ENCODE assay signal across 2 fruit fly cellular contexts in the genomic region with DNA sequence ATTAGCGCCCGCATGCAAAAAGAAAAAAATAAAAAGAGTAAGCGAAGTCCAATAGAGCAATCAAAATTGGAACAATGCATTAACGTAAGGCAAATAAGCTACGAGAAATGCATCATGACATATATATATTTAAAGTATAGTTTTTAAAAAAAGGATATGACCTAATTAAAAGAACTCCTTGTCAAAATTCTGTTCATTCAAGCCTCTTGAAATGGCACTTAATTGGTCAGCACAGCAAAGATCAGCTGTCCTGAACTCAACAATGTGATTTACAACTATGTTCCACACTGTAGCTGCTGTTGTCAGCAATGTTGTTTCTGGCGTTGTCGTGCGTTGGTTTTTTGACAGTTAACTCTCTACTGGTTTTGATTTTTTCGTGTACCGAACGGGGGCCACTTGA.
A peak's percentile ranks its signal among the peaks of the same experiment; 100 is the strongest.
TF ChIP-seq lines count a peak whose summit lies in the region.

No protein-coding gene starts in this region.

- TF ChIP-seq CTCF in whole organism, embryonic (GFP tag; optimal IDR thresholded peaks at IDR 0.05; lab: Kevin White, UChicago): no peak

TF ChIP-seq in whole organism, embryonic, 481 proteins besides CTCF, POLR2A, EP300 and RAD21:
- TF ChIP-seq Sox102F (GFP tag; optimal IDR thresholded peaks at IDR 0.05; lab: Kevin White, UChicago): peak; percentile 8
- no peak for TF ChIP-seq PHDP (tag; optimal IDR thresholded peaks at IDR 0.05; lab: Kevin White, UChicago)
- no peak for TF ChIP-seq CG15479 (GFP tag; optimal IDR thresholded peaks at IDR 0.05; lab: Kevin White, UChicago)
- 0 out of 3 replicates have a peak, but pooled peaks have one; percentile 15 for TF ChIP-seq row (GFP tag; IDR thresholded peaks at IDR 0.05; lab: Robert Waterston, UW)
- peak in 1 of 2 experiments; percentile 45 for TF ChIP-seq Hr51 (GFP tag; optimal IDR thresholded peaks at IDR 0.05; lab: Kevin White, UChicago)
- peak; percentile 37 for TF ChIP-seq CG2678 (tag; optimal IDR thresholded peaks at IDR 0.05; lab: Kevin White, UChicago)
- peak; percentile 28; the same call in 1 of the 2 replicates for TF ChIP-seq Ptx1 (GFP tag; IDR thresholded peaks at IDR 0.05; lab: Robert Waterston, UW)
- no peak for TF ChIP-seq CG31224 (GFP tag; IDR thresholded peaks at IDR 0.05; lab: Robert Waterston, UW)
- no peak for TF ChIP-seq Sry-β (GFP tag; optimal IDR thresholded peaks at IDR 0.05; lab: Kevin White, UChicago)
- peak; percentile 51 for TF ChIP-seq Med (GFP tag; lab: Kevin White, UChicago)
- peak; percentile 7; the same call in 1 of the 2 replicates for TF ChIP-seq lmd (GFP tag; IDR thresholded peaks at IDR 0.05; lab: Robert Waterston, UW)
- no peak for TF ChIP-seq pan (optimal IDR thresholded peaks at IDR 0.05; lab: Kevin White, UChicago)
- TF ChIP-seq pan (GFP tag; optimal IDR thresholded peaks at IDR 0.05 in 1 of 2, IDR thresholded peaks at IDR 0.05 in 1 of 2): peak in 1 of 2 experiments; percentile 53
- TF ChIP-seq onecut (GFP tag; IDR thresholded peaks at IDR 0.05; lab: Robert Waterston, UW): no peak
- no peak for TF ChIP-seq cg (GFP tag; optimal IDR thresholded peaks at IDR 0.05; lab: Kevin White, UChicago)
- TF ChIP-seq slbo (GFP tag; IDR thresholded peaks at IDR 0.05; lab: Robert Waterston, UW): peak; percentile 28; the same call in 1 of the 2 replicates
- TF ChIP-seq gem (tag; optimal IDR thresholded peaks at IDR 0.05; lab: Kevin White, UChicago): peak; percentile 20
- TF ChIP-seq CG7963 (GFP tag; IDR thresholded peaks at IDR 0.05; lab: Robert Waterston, UW; ENCODE audit: partially characterized antibody): no peak
- peak; percentile 12 for TF ChIP-seq CG7839 (tag; optimal IDR thresholded peaks at IDR 0.05; lab: Kevin White, UChicago)
- no peak for TF ChIP-seq Optix (GFP tag; IDR thresholded peaks at IDR 0.05; lab: Robert Waterston, UW)
- peak; percentile 74 for TF ChIP-seq CG11695 (GFP tag; IDR thresholded peaks at IDR 0.05; lab: Robert Waterston, UW)
- TF ChIP-seq ind (GFP tag; optimal IDR thresholded peaks at IDR 0.05; lab: Kevin White, UChicago): peak; percentile 12
- no peak for TF ChIP-seq Neu2 (GFP tag; optimal IDR thresholded peaks at IDR 0.05; lab: Kevin White, UChicago; ENCODE audit: borderline replicate concordance)
- TF ChIP-seq CG4707 (GFP tag; optimal IDR thresholded peaks at IDR 0.05; lab: Kevin White, UChicago): no peak
- TF ChIP-seq CG2202 (tag; optimal IDR thresholded peaks at IDR 0.05; lab: Kevin White, UChicago): no peak
- TF ChIP-seq CG12659 (GFP tag; optimal IDR thresholded peaks at IDR 0.05; lab: Kevin White, UChicago): peak; percentile 3
- peak; percentile 33 for TF ChIP-seq CG15269 (tag; optimal IDR thresholded peaks at IDR 0.05; lab: Kevin White, UChicago)
- 0 out of 2 replicates have a peak, but pooled peaks have one; percentile 25 for TF ChIP-seq Rfx (GFP tag; IDR thresholded peaks at IDR 0.05; lab: Robert Waterston, UW)

TF ChIP-seq in whole organism, prepupa, 60 proteins besides CTCF, POLR2A, EP300 and RAD21:
- TF ChIP-seq Hr4 (GFP tag; optimal IDR thresholded peaks at IDR 0.05; lab: Kevin White, UChicago) (peak; percentile 19), pdm3 (GFP tag; optimal IDR thresholded peaks at IDR 0.05; lab: Kevin White, UChicago) (no peak), Eip78C (GFP tag; lab: Kevin White, UChicago) (peak; percentile 59)

Comparison
In these comparisons a context has a peak if more than half of its experiments do, and no peak if none do; other contexts are left out.
1. Of the 7 proteins assayed by ChIP-seq in both whole organism, embryonic and whole organism, prepupa: peak only in whole organism, embryonic: Sox102F; only in whole organism, prepupa: none; in both: none; in neither: 6.